Worm (Caenorhabditis elegans): ENCODE results near the gene nhr-13.

- no peak for TF ChIP-seq him-1 (tag; optimal IDR thresholded peaks at IDR 0.05)
- TF ChIP-seq W03F9.2 (tag; optimal IDR thresholded peaks at IDR 0.05) = no peak
Measured at ce11 chrV:2228781-2229180, 36.5 kb downstream of the nhr-13 start, which contains the start of gene nhr-126.
